Worm (Caenorhabditis elegans) whole organism, L4 larva: ENCODE results near the gene rde-1.

Experiments used
- daf-12 ChIP-seq: fragments of 150-350 bp; optimal IDR thresholded peaks from 2 replicates; lab custom pipeline; 2014; ENCODE audit warnings: missing biosample characterization, missing genetic modification reagents, missing genetic modification characterization
- fos-1 ChIP-seq: fragments of 150-350 bp; optimal IDR thresholded peaks from 2 replicates; lab custom pipeline; 2014; ENCODE audit warnings: missing biosample characterization, missing genetic modification characterization
- lin-13 ChIP-seq: fragments of 150-350 bp; optimal IDR thresholded peaks from 2 replicates; lab custom pipeline; 2014; ENCODE audit warnings: missing biosample characterization, missing genetic modification reagents, missing genetic modification characterization
- lin-38 ChIP-seq: fragments of 200-800 bp; sonication (Bioruptor generic); IDR thresholded peaks from 2 replicates; pipeline ENCODE4 v1.3.6; 2022; ENCODE audit warnings: missing genetic modification reagents, missing genetic modification characterization, missing compliant biosample characterization
- lsy-2 ChIP-seq, 2 experiments: fragments of 150-350 bp in 1 of 2; sonication (generic microtip) in 1 of 2; optimal IDR thresholded peaks; 2 replicates each; lab custom pipeline; 2014 to 2017; ENCODE audit warnings: missing biosample characterization in 2 of 2, missing genetic modification characterization in 2 of 2
- nhr-28 ChIP-seq: fragments of 150-350 bp; optimal IDR thresholded peaks from 2 replicates; lab custom pipeline; 2014; ENCODE audit warnings: missing biosample characterization, missing genetic modification characterization
- pha-4 ChIP-seq, 2 experiments: fragments of 150-350 bp in 1 of 2; fragments of 200-800 bp in 1 of 2; sonication (Bioruptor generic) in 1 of 2; IDR thresholded peaks in 1 of 2; optimal IDR thresholded peaks in 1 of 2; 2 replicates each; pipeline versions ENCODE4 v1.3.6 to Lab custom; 2014 to 2022; ENCODE audit warnings: missing genetic modification characterization in 2 of 2, missing genetic modification reagents in 2 of 2, missing biosample characterization in 1 of 2, missing compliant biosample characterization in 1 of 2
- pqm-1 ChIP-seq: sonication (generic microtip); optimal IDR thresholded peaks from 2 replicates; lab custom pipeline; 2017; ENCODE audit warnings: missing biosample characterization, missing genetic modification characterization
- tag-97 ChIP-seq: fragments of 200-800 bp; sonication (Bioruptor generic); IDR thresholded peaks from 2 replicates; pipeline ENCODE4 v1.3.6; 2022; ENCODE audit warnings: missing genetic modification characterization, missing compliant biosample characterization
- unc-62 ChIP-seq, 3 experiments: fragments of 150-350 bp in 1 of 3; sonication (generic microtip); optimal IDR thresholded peaks in 2 of 3; peaks in 1 of 3; 1 replicate in 1 of 3; 2 replicates in 2 of 3; lab custom pipeline; 2014 to 2017; ENCODE audit warnings: missing biosample characterization in 3 of 3, missing genetic modification characterization in 3 of 3, missing genetic modification reagents in 3 of 3, missing genotype in 1 of 3
- zag-1 ChIP-seq: fragments of 150-350 bp; optimal IDR thresholded peaks from 2 replicates; lab custom pipeline; 2014; ENCODE audit warnings: missing biosample characterization, missing genetic modification characterization
- ztf-11 ChIP-seq: fragments of 150-350 bp; optimal IDR thresholded peaks from 2 replicates; lab custom pipeline; 2014; ENCODE audit warnings: missing biosample characterization, missing genetic modification characterization

DNA sequence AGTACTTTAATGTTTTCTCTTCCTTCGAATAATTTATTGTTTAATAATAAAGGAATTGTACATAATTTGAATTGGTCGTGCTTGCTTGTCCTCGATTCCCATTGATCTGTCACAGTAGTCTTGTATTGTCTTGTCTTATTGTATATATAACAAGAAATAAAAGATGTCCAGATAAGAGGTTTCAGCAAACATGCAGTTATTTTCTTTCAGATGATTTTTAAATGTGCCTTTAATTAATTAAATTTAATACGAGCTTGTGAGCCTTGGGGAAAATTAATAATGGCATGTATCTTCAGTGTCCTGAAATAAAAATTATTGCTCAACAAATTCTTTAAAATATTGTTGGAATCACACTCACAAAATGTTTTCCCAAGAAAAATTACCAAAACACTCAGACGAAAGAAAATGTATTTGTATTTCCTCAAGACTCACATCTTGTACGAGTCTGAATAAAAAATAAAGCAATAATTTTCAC lies 31.7 kb upstream of the rde-1 start:
- TF ChIP-seq nhr-28 (tag; lab: Kevin White, UChicago): no peak
- no peak for TF ChIP-seq ztf-11 (tag; lab: Kevin White, UChicago)
- no peak for TF ChIP-seq lin-13
- TF ChIP-seq zag-1: no peak
- TF ChIP-seq daf-12: no peak
- TF ChIP-seq fos-1 (tag; lab: Kevin White, UChicago): no peak
- no peak for TF ChIP-seq tag-97 (GFP tag; lab: Robert Waterston, UW)
- peak; percentile 45; the same call in 1 of the 2 replicates for TF ChIP-seq pha-4 (GFP tag; IDR thresholded peaks at IDR 0.05; lab: Robert Waterston, UW)
- no peak for TF ChIP-seq pha-4 (tag; optimal IDR thresholded peaks at IDR 0.05; lab: Kevin White, UChicago)
- no peak for TF ChIP-seq unc-62 (GFP tag; optimal IDR thresholded peaks at IDR 0.05 in 1 of 2; lab: Kevin White, UChicago)
- no peak for TF ChIP-seq unc-62 (tag; optimal IDR thresholded peaks at IDR 0.05; lab: Kevin White, UChicago)
- TF ChIP-seq lsy-2 (tag; optimal IDR thresholded peaks at IDR 0.05; lab: Kevin White, UChicago): no peak
- TF ChIP-seq lin-38: peak; percentile 46
- TF ChIP-seq pqm-1 (tag; lab: Kevin White, UChicago): no peak
